Fruit fly (Drosophila melanogaster): ENCODE data around the gene kek1.
A peak's percentile ranks its signal among the peaks of the same experiment; 100 is the strongest.

kek1 gene

dm6 chr2L:12841159-12841558 is 18.6 kb upstream of the kek1 start (continued):
- no peak for TF ChIP-seq eg (GFP tag; IDR thresholded peaks at IDR 0.05)
- TF ChIP-seq fd59A (GFP tag; optimal IDR thresholded peaks at IDR 0.05), result peak; percentile 78
- TF ChIP-seq vri (GFP tag; optimal IDR thresholded peaks at IDR 0.05), result peak; percentile 59
- TF ChIP-seq Lpt (GFP tag; optimal IDR thresholded peaks at IDR 0.05), result no peak
- TF ChIP-seq Eip93F (GFP tag; optimal IDR thresholded peaks at IDR 0.05), result no peak
- TF ChIP-seq Hr4 (GFP tag; optimal IDR thresholded peaks at IDR 0.05), result peak; percentile 5
- peak; percentile 74 for TF ChIP-seq Smox (GFP tag; optimal IDR thresholded peaks at IDR 0.05)
- TF ChIP-seq CG9139 (GFP tag; optimal IDR thresholded peaks at IDR 0.05), result peak; percentile 54
- TF ChIP-seq CG6792 (GFP tag; optimal IDR thresholded peaks at IDR 0.05), result peak; percentile 78
- peak; percentile 75 for TF ChIP-seq CG10631 (GFP tag; optimal IDR thresholded peaks at IDR 0.05)
- peak; percentile 69 for TF ChIP-seq CG34406 (GFP tag; optimal IDR thresholded peaks at IDR 0.05)
- TF ChIP-seq ss (GFP tag; optimal IDR thresholded peaks at IDR 0.05), result peak; percentile 61 to 82
- no peak for TF ChIP-seq dac (GFP tag; optimal IDR thresholded peaks at IDR 0.05)
- peak; percentile 66 for TF ChIP-seq Sox102F (GFP tag; optimal IDR thresholded peaks at IDR 0.05)
- TF ChIP-seq svp (GFP tag), result peak; percentile 89
- peak; percentile 52 for TF ChIP-seq Ets21C (GFP tag; optimal IDR thresholded peaks at IDR 0.05)

dm6 chr2L:12840413-12840812 is 17.8 kb upstream of the kek1 start:
- TF ChIP-seq CG11902 (GFP tag; optimal IDR thresholded peaks at IDR 0.05) (peak; percentile 19), CG6854 (GFP tag; optimal IDR thresholded peaks at IDR 0.05) (no peak), CG6808 (GFP tag; optimal IDR thresholded peaks at IDR 0.05) (peak; percentile 23), CG4318 (GFP tag; optimal IDR thresholded peaks at IDR 0.05) (peak; percentile 11), topi (GFP tag; optimal IDR thresholded peaks at IDR 0.05) (peak; percentile 32), vri (GFP tag; optimal IDR thresholded peaks at IDR 0.05) (no peak), achi (GFP tag; optimal IDR thresholded peaks at IDR 0.05) (peak; percentile 41), eg (GFP tag; IDR thresholded peaks at IDR 0.05) (no peak), CG3032 (tag; optimal IDR thresholded peaks at IDR 0.05) (peak; percentile 58), dsx (GFP tag; optimal IDR thresholded peaks at IDR 0.05; ENCODE audit: poor library complexity, severe bottlenecking) (no peak), Eip78C (GFP tag) (peak; percentile 90), Ets96B (tag; optimal IDR thresholded peaks at IDR 0.05) (peak; percentile 56), esn (GFP tag; optimal IDR thresholded peaks at IDR 0.05) (peak; percentile 41), Hr38 (GFP tag; optimal IDR thresholded peaks at IDR 0.05) (no peak), Met (GFP tag; optimal IDR thresholded peaks at IDR 0.05) (peak; percentile 45), CG1621 (tag; optimal IDR thresholded peaks at IDR 0.05) (no peak), svp (GFP tag) (peak; percentile 82), Ets21C (GFP tag; optimal IDR thresholded peaks at IDR 0.05) (no peak), ss (GFP tag; optimal IDR thresholded peaks at IDR 0.05) (peak in 1 of 2 experiments; percentile 24), net (GFP tag; optimal IDR thresholded peaks at IDR 0.05) (peak; percentile 49), spab (GFP tag; optimal IDR thresholded peaks at IDR 0.05) (peak; percentile 34), Eip75B (GFP tag; optimal IDR thresholded peaks at IDR 0.05) (peak; percentile 58), CG32006 (GFP tag; optimal IDR thresholded peaks at IDR 0.05) (peak; percentile 46), fd59A (GFP tag; optimal IDR thresholded peaks at IDR 0.05) (peak; percentile 46), dac (GFP tag; optimal IDR thresholded peaks at IDR 0.05) (no peak), Blimp-1 (GFP tag; optimal IDR thresholded peaks at IDR 0.05) (no peak), acj6 (GFP tag; optimal IDR thresholded peaks at IDR 0.05) (peak; percentile 53), CG10669 (GFP tag; optimal IDR thresholded peaks at IDR 0.05) (peak; percentile 47), Smox (GFP tag; optimal IDR thresholded peaks at IDR 0.05) (peak; percentile 26), fd85E (GFP tag; optimal IDR thresholded peaks at IDR 0.05) (no peak), CG6163 (GFP tag; IDR thresholded peaks at IDR 0.05) (peak; percentile 42; the same call in 2 of the 3 replicates), Sox102F (GFP tag; optimal IDR thresholded peaks at IDR 0.05) (peak; percentile 36), CG8319 (GFP tag; optimal IDR thresholded peaks at IDR 0.05) (no peak), CG31627 (GFP tag; optimal IDR thresholded peaks at IDR 0.05) (peak; percentile 30), CG34406 (GFP tag; optimal IDR thresholded peaks at IDR 0.05) (peak; percentile 35), CG15336 (GFP tag; IDR thresholded peaks at IDR 0.05) (0 out of 2 replicates have a peak, but pooled peaks have one; percentile 8), CG9139 (GFP tag; optimal IDR thresholded peaks at IDR 0.05) (no peak), CG6792 (GFP tag; optimal IDR thresholded peaks at IDR 0.05) (peak; percentile 55), OdsH (GFP tag; optimal IDR thresholded peaks at IDR 0.05) (peak; percentile 44), lz (GFP tag; optimal IDR thresholded peaks at IDR 0.05) (peak; percentile 9), CG11762 (GFP tag; optimal IDR thresholded peaks at IDR 0.05; ENCODE audit: insufficient read depth) (peak; percentile 23), CG3919 (GFP tag; optimal IDR thresholded peaks at IDR 0.05) (peak; percentile 47), cyc (GFP tag; optimal IDR thresholded peaks at IDR 0.05) (peak; percentile 32), CG8632 (GFP tag; optimal IDR thresholded peaks at IDR 0.05) (peak; percentile 14), Eip93F (GFP tag; optimal IDR thresholded peaks at IDR 0.05) (no peak)
